Worm (Caenorhabditis elegans): ENCODE measurements around the gene mltn-5.

ce11 chrII:13899777-13900176, 25.2 kb upstream of the mltn-5 start:
- TF ChIP-seq elt-1 (tag; optimal IDR thresholded peaks at IDR 0.05) (no peak), egl-5 (tag; optimal IDR thresholded peaks at IDR 0.05) (no peak), snpc-4 (tag; optimal IDR thresholded peaks at IDR 0.05) (no peak)
